Worm (Caenorhabditis elegans) whole organism, mixed stage, embryonic: ENCODE data around the gene Y17G9B.4.

Experiments
- M03D4.4 ChIP-seq: sonication (generic microtip); optimal IDR thresholded peaks from 2 replicates; lab custom pipeline; 2017; ENCODE audit warnings: mild to moderate bottlenecking, missing genetic modification characterization, missing compliant biosample characterization
- ceh-83 ChIP-seq: fragments of 200-800 bp; sonication (Bioruptor generic); optimal IDR thresholded peaks from 2 replicates; lab custom pipeline; 2018; ENCODE audit warnings: mild to moderate bottlenecking, missing genetic modification characterization, missing compliant biosample characterization
- cnd-1 ChIP-seq: fragments of 200-800 bp; sonication (Bioruptor generic); optimal IDR thresholded peaks from 2 replicates; lab custom pipeline; 2018; ENCODE audit warnings: mild to moderate bottlenecking, missing genetic modification characterization, missing compliant biosample characterization
- drap-1 ChIP-seq: fragments of 200-800 bp; sonication (Bioruptor generic); optimal IDR thresholded peaks from 3 replicates; lab custom pipeline; 2018; ENCODE audit warnings: mild to moderate bottlenecking, missing genetic modification characterization, missing compliant biosample characterization
- flh-1 ChIP-seq: fragments of 200-800 bp; sonication (Bioruptor generic); optimal IDR thresholded peaks from 2 replicates; lab custom pipeline; 2018; ENCODE audit warnings: mild to moderate bottlenecking, missing genetic modification characterization, moderate library complexity, missing compliant biosample characterization
- hlh-1 ChIP-seq: fragments of 150-350 bp; optimal IDR thresholded peaks from 2 replicates; lab custom pipeline; 2014; ENCODE audit warnings: missing biosample characterization, missing genetic modification reagents, missing genetic modification characterization
- lsy-2 ChIP-seq: fragments of 150-350 bp; optimal IDR thresholded peaks from 2 replicates; lab custom pipeline; 2014; ENCODE audit warnings: missing biosample characterization, missing genetic modification characterization
- mab-5 ChIP-seq: fragments of 150-350 bp; optimal IDR thresholded peaks from 2 replicates; lab custom pipeline; 2014; ENCODE audit warnings: missing biosample characterization, missing genetic modification characterization
- nhr-12 ChIP-seq: fragments of 150-350 bp; optimal IDR thresholded peaks from 2 replicates; lab custom pipeline; 2014; ENCODE audit warnings: missing biosample characterization, missing genetic modification characterization

Gene Y17G9B.4

ce11 chrIV:4802494-4802893, 50.6 kb downstream of the Y17G9B.4 start, which contains the start of gene dpf-7:
Gene dpf-7, minus strand, starts transcription at chrIV:4802594.
- TF ChIP-seq mab-5 (tag; lab: Kevin White, UChicago): no peak
- TF ChIP-seq cnd-1 (tag; lab: Kevin White, UChicago): no peak
- TF ChIP-seq lsy-2 (tag; lab: Kevin White, UChicago): no peak
- no peak for TF ChIP-seq flh-1 (GFP tag; lab: Kevin White, UChicago)
- TF ChIP-seq hlh-1 (tag; lab: Kevin White, UChicago): no peak
- no peak for TF ChIP-seq nhr-12 (tag; lab: Kevin White, UChicago)
- no peak for TF ChIP-seq drap-1
- no peak for TF ChIP-seq ceh-83
- no peak for TF ChIP-seq M03D4.4
